Worm (Caenorhabditis elegans) whole organism, late embryonic: ENCODE data around the gene C44C10.5.

Experiments used
- F13H6.1 ChIP-seq: sonication (generic microtip); optimal IDR thresholded peaks from 2 replicates; lab custom pipeline; 2016; ENCODE audit warnings: missing genetic modification characterization, missing compliant biosample characterization
- K02D7.2 ChIP-seq: sonication (generic microtip); optimal IDR thresholded peaks from 2 replicates; lab custom pipeline; 2017; ENCODE audit warnings: mild to moderate bottlenecking, missing genetic modification characterization, missing compliant biosample characterization
- K09A11.1 ChIP-seq: sonication (generic microtip); optimal IDR thresholded peaks from 2 replicates; lab custom pipeline; 2017; ENCODE audit warnings: antibody characterized with exemption, mild to moderate bottlenecking, missing genetic modification characterization, missing compliant biosample characterization; ENCODE audit not compliant: insufficient read depth
- T23F11.4 ChIP-seq: fragments of 200-800 bp; sonication (Bioruptor generic); optimal IDR thresholded peaks from 2 replicates; lab custom pipeline; 2018; ENCODE audit warnings: mild to moderate bottlenecking, missing genetic modification characterization, missing compliant biosample characterization
- Y22D7AL.16 ChIP-seq: sonication (generic microtip); optimal IDR thresholded peaks from 2 replicates; lab custom pipeline; 2016; ENCODE audit warnings: missing genetic modification characterization, missing compliant biosample characterization
- ahr-1 ChIP-seq: sonication (generic microtip); optimal IDR thresholded peaks from 2 replicates; lab custom pipeline; 2016; ENCODE audit warnings: missing genetic modification characterization, missing compliant biosample characterization
- ama-1 ChIP-seq: fragments of 150-350 bp; optimal IDR thresholded peaks from 2 replicates; lab custom pipeline; 2014
- ceh-19 ChIP-seq: fragments of 200-800 bp; sonication (Bioruptor generic); optimal IDR thresholded peaks from 2 replicates; lab custom pipeline; 2018; ENCODE audit warnings: mild to moderate bottlenecking, missing genetic modification characterization, missing compliant biosample characterization
- ceh-2 ChIP-seq: sonication (generic microtip); optimal IDR thresholded peaks from 2 replicates; lab custom pipeline; 2016; ENCODE audit warnings: missing genotype, missing genetic modification characterization, missing compliant biosample characterization
- ceh-22 ChIP-seq: sonication (generic microtip); optimal IDR thresholded peaks from 2 replicates; lab custom pipeline; 2017; ENCODE audit warnings: missing biosample characterization, missing genetic modification characterization
- ceh-48 ChIP-seq: sonication (generic microtip); optimal IDR thresholded peaks from 2 replicates; lab custom pipeline; 2016; ENCODE audit warnings: missing genetic modification characterization, inconsistent platforms, missing compliant biosample characterization
- ceh-6 ChIP-seq: fragments of 200-800 bp; sonication (Bioruptor generic); optimal IDR thresholded peaks from 2 replicates; lab custom pipeline; 2018; ENCODE audit warnings: mild to moderate bottlenecking, missing genetic modification characterization, missing compliant biosample characterization
- ceh-9 ChIP-seq: sonication (generic microtip); optimal IDR thresholded peaks from 2 replicates; lab custom pipeline; 2016; ENCODE audit warnings: mild to moderate bottlenecking, missing genetic modification characterization, inconsistent platforms, missing compliant biosample characterization
- che-1 ChIP-seq: sonication (generic microtip); optimal IDR thresholded peaks from 2 replicates; lab custom pipeline; 2016; ENCODE audit warnings: mild to moderate bottlenecking, missing genetic modification characterization, missing compliant biosample characterization
- dve-1 ChIP-seq: sonication (generic microtip); optimal IDR thresholded peaks from 2 replicates; lab custom pipeline; 2017; ENCODE audit warnings: antibody characterized with exemption, mild to moderate bottlenecking, missing genetic modification characterization, missing compliant biosample characterization
- elt-4 ChIP-seq: sonication (generic microtip); optimal IDR thresholded peaks from 2 replicates; lab custom pipeline; 2016; ENCODE audit warnings: missing genetic modification characterization, missing compliant biosample characterization
- ets-4 ChIP-seq: sonication (generic microtip); optimal IDR thresholded peaks from 2 replicates; lab custom pipeline; 2016; ENCODE audit warnings: missing genetic modification characterization, missing compliant biosample characterization
- eyg-1 ChIP-seq: sonication (generic microtip); optimal IDR thresholded peaks from 2 replicates; lab custom pipeline; 2016; ENCODE audit warnings: missing genotype, missing genetic modification characterization, missing compliant biosample characterization
- fax-1 ChIP-seq: sonication (generic microtip); optimal IDR thresholded peaks from 2 replicates; lab custom pipeline; 2016; ENCODE audit warnings: missing genotype, missing genetic modification characterization, missing compliant biosample characterization
- gmeb-2 ChIP-seq: sonication (generic microtip); optimal IDR thresholded peaks from 2 replicates; lab custom pipeline; 2016; ENCODE audit warnings: missing genetic modification characterization, inconsistent platforms, missing compliant biosample characterization
- hlh-30 ChIP-seq: sonication (generic microtip); optimal IDR thresholded peaks from 2 replicates; lab custom pipeline; 2017; ENCODE audit warnings: antibody characterized with exemption, missing genetic modification characterization, missing compliant biosample characterization; ENCODE audit not compliant: insufficient read depth
- hlh-8 ChIP-seq: sonication (generic microtip); optimal IDR thresholded peaks from 2 replicates; lab custom pipeline; 2016; ENCODE audit warnings: missing genotype, missing genetic modification characterization, missing compliant biosample characterization
- lim-6 ChIP-seq: sonication (generic microtip); optimal IDR thresholded peaks from 2 replicates; lab custom pipeline; 2016; ENCODE audit warnings: missing genetic modification characterization, missing compliant biosample characterization
- madf-2 ChIP-seq: sonication (generic microtip); optimal IDR thresholded peaks from 2 replicates; lab custom pipeline; 2017; ENCODE audit warnings: missing genetic modification characterization, missing compliant biosample characterization
- mec-3 ChIP-seq: sonication (generic microtip); optimal IDR thresholded peaks from 2 replicates; lab custom pipeline; 2016; ENCODE audit warnings: borderline replicate concordance, missing genetic modification characterization, missing compliant biosample characterization
- nfya-1 ChIP-seq: sonication (generic microtip); optimal IDR thresholded peaks from 2 replicates; lab custom pipeline; 2017; ENCODE audit warnings: missing genetic modification characterization, mild to moderate bottlenecking, missing compliant biosample characterization, antibody characterized with exemption, moderate library complexity
- nhr-11 ChIP-seq: fragments of 150-350 bp; optimal IDR thresholded peaks from 2 replicates; lab custom pipeline; 2014; ENCODE audit warnings: missing biosample characterization, missing genetic modification characterization
- nhr-232 ChIP-seq: sonication (generic microtip); optimal IDR thresholded peaks from 2 replicates; lab custom pipeline; 2016; ENCODE audit warnings: missing genetic modification characterization, missing compliant biosample characterization
- npax-4 ChIP-seq: sonication (generic microtip); optimal IDR thresholded peaks from 2 replicates; lab custom pipeline; 2016; ENCODE audit warnings: missing genetic modification characterization, missing compliant biosample characterization
- odd-2 ChIP-seq: sonication (generic microtip); optimal IDR thresholded peaks from 2 replicates; lab custom pipeline; 2017; ENCODE audit warnings: antibody characterized with exemption, mild to moderate bottlenecking, missing genetic modification characterization, missing compliant biosample characterization
- pat-9 ChIP-seq: fragments of 200-800 bp; sonication (Bioruptor generic); optimal IDR thresholded peaks from 2 replicates; lab custom pipeline; 2018; ENCODE audit warnings: mild to moderate bottlenecking, missing genetic modification characterization, moderate library complexity, missing compliant biosample characterization
- pax-1 ChIP-seq: fragments of 150-350 bp; optimal IDR thresholded peaks from 2 replicates; lab custom pipeline; 2014; ENCODE audit warnings: missing biosample characterization, missing genetic modification characterization
- pha-4 ChIP-seq: fragments of 150-350 bp; optimal IDR thresholded peaks from 2 replicates; lab custom pipeline; 2018; ENCODE audit warnings: missing biosample characterization, missing genetic modification reagents, missing genetic modification characterization
- pqm-1 ChIP-seq: sonication (generic microtip); optimal IDR thresholded peaks from 2 replicates; lab custom pipeline; 2016; ENCODE audit warnings: missing genetic modification characterization, missing compliant biosample characterization
- pros-1 ChIP-seq: fragments of 150-350 bp; optimal IDR thresholded peaks from 2 replicates; lab custom pipeline; 2014; ENCODE audit warnings: missing biosample characterization, missing genetic modification reagents, missing genetic modification characterization
- ref-2 ChIP-seq: sonication (generic microtip); optimal IDR thresholded peaks from 2 replicates; lab custom pipeline; 2016; ENCODE audit warnings: missing genetic modification characterization, missing compliant biosample characterization
- rnt-1 ChIP-seq: sonication (generic microtip); optimal IDR thresholded peaks from 2 replicates; lab custom pipeline; 2016; ENCODE audit warnings: missing genetic modification characterization, missing compliant biosample characterization
- sdc-2 ChIP-seq: sonication (generic microtip); optimal IDR thresholded peaks from 2 replicates; lab custom pipeline; 2016; ENCODE audit warnings: missing genotype, missing genetic modification characterization, missing compliant biosample characterization
- tbx-2 ChIP-seq: sonication (generic microtip); optimal IDR thresholded peaks from 2 replicates; lab custom pipeline; 2016; ENCODE audit warnings: missing genetic modification characterization, missing compliant biosample characterization
- tbx-7 ChIP-seq: sonication (generic microtip); optimal IDR thresholded peaks from 2 replicates; lab custom pipeline; 2016; ENCODE audit warnings: missing genotype, missing genetic modification characterization, missing compliant biosample characterization
- unc-3 ChIP-seq, 2 experiments: fragments of 200-800 bp in 1 of 2; sonication (Bioruptor generic) in 1 of 2; sonication (generic microtip) in 1 of 2; conservative IDR thresholded peaks in 1 of 2; optimal IDR thresholded peaks in 1 of 2; 2 replicates each; pipeline versions ENCODE4 v1.3.6 to Lab custom; 2016 to 2022; ENCODE audit warnings: missing compliant biosample characterization in 2 of 2, missing genetic modification characterization in 2 of 2, missing genetic modification reagents in 1 of 2
- unc-42 ChIP-seq: sonication (generic microtip); optimal IDR thresholded peaks from 2 replicates; lab custom pipeline; 2016; ENCODE audit warnings: missing genotype, missing genetic modification characterization, missing compliant biosample characterization
- unc-86 ChIP-seq: sonication (generic microtip); optimal IDR thresholded peaks from 2 replicates; lab custom pipeline; 2016; ENCODE audit warnings: missing genetic modification characterization, missing compliant biosample characterization

The C44C10.5 gene

DNA sequence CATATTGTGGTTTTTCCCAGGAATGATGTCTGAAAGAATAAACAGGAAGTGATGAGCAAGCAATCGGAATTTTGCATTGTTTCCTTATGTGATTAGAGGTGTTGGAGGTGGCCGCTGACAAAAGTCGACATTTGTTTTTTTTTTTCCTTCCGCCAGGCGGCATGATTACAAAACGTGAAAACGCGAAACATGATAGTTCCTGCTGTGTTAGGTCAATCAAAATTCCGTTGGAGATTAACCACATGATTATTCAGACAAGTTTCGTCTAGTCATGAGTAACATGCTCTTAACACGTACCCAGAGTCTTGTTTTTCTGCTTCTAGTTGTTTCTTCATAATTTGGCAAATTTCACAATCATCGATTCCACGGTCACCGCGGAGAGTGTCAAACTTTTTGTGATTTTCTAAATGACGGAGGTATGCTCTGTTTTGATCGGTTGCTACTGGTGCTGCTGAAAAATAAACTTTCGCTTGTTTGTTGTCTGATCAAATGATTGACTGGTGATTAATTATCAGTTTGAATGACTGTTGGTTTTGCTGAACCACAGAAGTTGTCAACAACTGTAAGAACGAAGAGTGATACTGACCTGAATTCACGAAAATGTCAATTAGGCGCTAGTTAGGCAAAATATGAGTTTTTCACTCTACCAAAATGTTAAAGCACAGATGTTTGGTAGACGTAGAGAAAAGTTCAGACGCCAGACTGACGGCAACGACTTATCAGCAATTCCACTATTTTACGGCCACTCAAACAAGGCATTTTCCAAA is 10.9 kb upstream of the C44C10.5 start:
- TF ChIP-seq F13H6.1 (tag; lab: Kevin White, UChicago): no peak
- no peak for TF ChIP-seq pqm-1 (tag; lab: Kevin White, UChicago)
- no peak for TF ChIP-seq unc-86 (tag; lab: Kevin White, UChicago)
- TF ChIP-seq ceh-6 (GFP tag; lab: Kevin White, UChicago): no peak
- no peak for TF ChIP-seq ref-2 (tag; lab: Kevin White, UChicago)
- TF ChIP-seq ceh-48: no peak
- TF ChIP-seq nhr-11 (tag; lab: Kevin White, UChicago): no peak
- no peak for TF ChIP-seq K02D7.2 (tag; lab: Kevin White, UChicago)
- no peak for TF ChIP-seq ama-1 (lab: Kevin White, UChicago)
- TF ChIP-seq ceh-19 (GFP tag; lab: Kevin White, UChicago): no peak
- TF ChIP-seq unc-3 (GFP tag; conservative IDR thresholded peaks at IDR 0.05; lab: Robert Waterston, UW): no peak
- no peak for TF ChIP-seq unc-3 (tag; optimal IDR thresholded peaks at IDR 0.05; lab: Kevin White, UChicago)
- no peak for TF ChIP-seq tbx-7
- TF ChIP-seq lim-6: no peak
- no peak for TF ChIP-seq K09A11.1
- TF ChIP-seq hlh-30 (tag; lab: Kevin White, UChicago): no peak
- no peak for TF ChIP-seq ahr-1 (tag; lab: Kevin White, UChicago)
- no peak for TF ChIP-seq che-1 (tag; lab: Kevin White, UChicago)
- no peak for TF ChIP-seq npax-4 (tag; lab: Kevin White, UChicago)
- no peak for TF ChIP-seq dve-1 (tag; lab: Kevin White, UChicago)

DNA sequence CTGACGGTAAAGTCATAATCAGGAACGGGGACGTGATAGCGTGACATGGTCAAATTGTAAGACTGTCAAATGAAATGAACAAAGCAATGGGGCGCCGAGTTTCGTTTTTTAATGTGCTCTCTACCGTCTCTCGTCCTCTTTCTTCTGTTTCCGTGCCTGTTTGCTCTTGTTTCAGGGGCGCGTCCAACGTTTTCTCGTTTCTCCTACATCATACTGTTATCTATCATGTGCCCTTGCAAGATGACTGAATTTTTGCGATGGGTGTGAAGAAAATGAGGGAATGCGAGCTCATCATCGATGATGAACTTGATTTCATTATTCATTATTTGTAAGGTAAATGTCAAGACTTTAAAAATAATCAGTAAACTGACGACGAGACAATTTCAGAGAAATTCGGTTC is 9.5 kb upstream of the C44C10.5 start, which contains the start of gene T04F8.7:
Gene T04F8.7 (minus strand): TSS at position 130 of the 400 bp plus-strand sequence.
- TF ChIP-seq eyg-1 (tag; lab: Kevin White, UChicago) (no peak), T23F11.4 (GFP tag; lab: Kevin White, UChicago) (no peak), unc-3 (GFP tag; conservative IDR thresholded peaks at IDR 0.05; lab: Robert Waterston, UW) (no peak), unc-3 (tag; optimal IDR thresholded peaks at IDR 0.05; lab: Kevin White, UChicago) (no peak), pha-4 (no peak), ceh-2 (tag; lab: Kevin White, UChicago) (no peak), ceh-19 (GFP tag; lab: Kevin White, UChicago) (no peak), ceh-9 (tag; lab: Kevin White, UChicago) (no peak), K09A11.1 (no peak), pros-1 (tag; lab: Kevin White, UChicago) (no peak), unc-42 (tag; lab: Kevin White, UChicago) (no peak), Y22D7AL.16 (no peak), elt-4 (no peak)

DNA sequence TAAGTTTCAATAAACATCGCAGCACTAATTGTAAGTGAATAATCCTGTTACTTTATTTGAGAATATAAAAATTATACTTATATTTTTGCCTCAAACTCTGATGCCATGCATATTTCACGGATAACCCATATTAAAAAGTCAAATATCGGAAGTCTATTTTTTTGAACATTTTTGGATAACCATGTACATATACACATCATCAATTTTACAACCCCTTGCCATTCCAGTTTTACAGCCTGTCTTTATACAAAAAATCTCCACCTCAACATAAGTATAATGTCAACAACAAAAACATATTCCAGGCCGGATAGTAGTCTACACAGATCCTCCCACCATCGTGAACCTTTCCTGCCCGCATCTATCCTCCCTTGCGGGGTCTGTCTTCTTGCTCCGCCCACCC is 6.1 kb upstream of the C44C10.5 start, which contains the start of gene hnd-1:
Gene hnd-1 (plus strand): TSS at position 301 of the 400 bp plus-strand sequence.
- no peak for TF ChIP-seq unc-86 (tag; lab: Kevin White, UChicago)

DNA sequence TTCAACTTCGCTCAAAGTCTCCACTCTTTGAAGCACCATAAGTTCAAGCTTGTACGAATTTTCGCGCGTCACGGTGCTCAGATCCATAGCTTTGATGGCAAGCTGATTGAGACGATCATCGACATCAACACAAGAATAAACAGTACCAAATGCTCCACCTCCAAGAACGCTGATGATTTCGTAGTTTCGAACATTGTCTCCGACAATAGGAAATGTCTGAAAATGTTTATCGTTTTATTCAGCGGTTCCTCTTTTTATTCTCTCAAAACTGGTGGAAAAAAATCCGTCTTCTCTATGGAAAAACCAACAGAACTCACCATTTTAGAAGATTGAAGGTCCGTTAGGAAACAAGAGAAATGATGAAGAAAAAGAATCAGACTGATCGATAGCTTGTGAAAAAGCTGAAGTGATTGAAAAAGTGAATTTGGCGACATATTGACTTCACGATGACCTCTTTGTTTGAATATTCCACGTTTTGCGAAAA is 2.5 kb upstream of the C44C10.5 start, which contains the start of gene C44C10.7:
Gene C44C10.7 (minus strand): TSS at position 434 of the 484 bp plus-strand sequence.
- no peak for TF ChIP-seq pat-9 (tag; lab: Kevin White, UChicago)
- no peak for TF ChIP-seq mec-3 (tag; lab: Kevin White, UChicago)

DNA sequence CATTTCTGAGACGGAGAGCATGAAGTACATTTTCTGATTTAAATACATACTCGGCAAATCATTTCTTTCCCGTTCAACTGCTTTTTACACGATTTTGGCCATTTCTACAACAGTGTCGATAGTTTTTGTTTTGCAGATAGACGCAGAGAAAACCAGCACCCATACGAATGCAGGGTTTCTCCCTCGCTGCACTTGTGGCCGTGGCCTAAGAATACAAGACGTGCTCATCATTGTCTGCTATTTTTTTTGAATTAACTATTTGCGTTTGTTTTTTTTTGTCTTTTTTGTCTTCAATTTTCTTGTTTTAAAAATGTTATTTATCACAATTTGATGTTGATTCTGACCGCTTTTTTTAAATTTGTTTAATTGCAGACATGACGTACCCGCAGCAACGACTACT is 2.8 kb downstream of the C44C10.5 start, which contains the start of gene smcl-1:
Gene smcl-1 (plus strand): TSS at position 373 of the 400 bp plus-strand sequence.
- TF ChIP-seq fax-1 (tag; lab: Kevin White, UChicago) (no peak), rnt-1 (tag; lab: Kevin White, UChicago) (no peak), T23F11.4 (GFP tag; lab: Kevin White, UChicago) (no peak), gmeb-2 (no peak), odd-2 (tag; lab: Kevin White, UChicago) (no peak), nfya-1 (tag; lab: Kevin White, UChicago) (peak; percentile 41), hlh-8 (tag; lab: Kevin White, UChicago) (no peak), ahr-1 (tag; lab: Kevin White, UChicago) (no peak), nhr-232 (tag; lab: Kevin White, UChicago) (no peak), ama-1 (lab: Kevin White, UChicago) (no peak), ceh-22 (no peak), ets-4 (tag; lab: Kevin White, UChicago) (peak; percentile 42), madf-2 (tag; lab: Kevin White, UChicago) (no peak), sdc-2 (tag; lab: Kevin White, UChicago) (peak; percentile 3), che-1 (tag; lab: Kevin White, UChicago) (no peak), pax-1 (tag; lab: Kevin White, UChicago) (no peak), pha-4 (no peak), tbx-2 (tag; lab: Kevin White, UChicago) (peak; percentile 57)
